Worm (Caenorhabditis elegans) whole organism, L2 larva: ENCODE data around the gene lin-14.

Experiments used
- C34F6.9 ChIP-seq: fragments of 150-350 bp; optimal IDR thresholded peaks from 2 replicates; lab custom pipeline; 2014; ENCODE audit warnings: missing biosample characterization, missing genetic modification characterization
- F13H6.1 ChIP-seq: sonication (generic microtip); optimal IDR thresholded peaks from 2 replicates; lab custom pipeline; 2016; ENCODE audit warnings: missing genetic modification characterization, missing compliant biosample characterization
- R02D3.7 ChIP-seq: fragments of 150-350 bp; optimal IDR thresholded peaks from 2 replicates; lab custom pipeline; 2014; ENCODE audit warnings: missing biosample characterization, missing genetic modification characterization
- Y55F3AM.14 ChIP-seq: fragments of 200-800 bp; sonication (Bioruptor generic); optimal IDR thresholded peaks from 2 replicates; lab custom pipeline; 2018; ENCODE audit warnings: mild to moderate bottlenecking, missing genetic modification characterization, missing compliant biosample characterization
- ZK546.5 ChIP-seq: sonication (generic microtip); optimal IDR thresholded peaks from 2 replicates; lab custom pipeline; 2017; ENCODE audit warnings: missing biosample characterization, missing genetic modification characterization
- alr-1 ChIP-seq: fragments of 150-350 bp; optimal IDR thresholded peaks from 2 replicates; lab custom pipeline; 2014; ENCODE audit warnings: missing biosample characterization, missing genetic modification characterization
- aly-2 ChIP-seq: fragments of 150-350 bp; optimal IDR thresholded peaks from 2 replicates; lab custom pipeline; 2014; ENCODE audit warnings: missing biosample characterization, missing genetic modification characterization
- ama-1 ChIP-seq: fragments of 150-350 bp; optimal IDR thresholded peaks from 2 replicates; lab custom pipeline; 2018; ENCODE audit warnings: inconsistent platforms
- blmp-1 ChIP-seq: sonication (generic microtip); optimal IDR thresholded peaks from 2 replicates; lab custom pipeline; 2017; ENCODE audit warnings: missing genetic modification characterization, mild to moderate bottlenecking, missing compliant biosample characterization, antibody characterized with exemption, moderate library complexity; ENCODE audit not compliant: insufficient read depth
- ceh-16 ChIP-seq: fragments of 150-350 bp; optimal IDR thresholded peaks from 2 replicates; lab custom pipeline; 2014; ENCODE audit warnings: missing biosample characterization, missing genetic modification characterization
- ceh-82 ChIP-seq: fragments of 150-350 bp; optimal IDR thresholded peaks from 2 replicates; lab custom pipeline; 2014; ENCODE audit warnings: missing biosample characterization, missing genetic modification characterization
- crh-2 ChIP-seq: sonication (generic microtip); optimal IDR thresholded peaks from 2 replicates; lab custom pipeline; 2017; ENCODE audit warnings: missing biosample characterization, missing genetic modification characterization
- dmd-4 ChIP-seq: sonication (generic microtip); optimal IDR thresholded peaks from 2 replicates; lab custom pipeline; 2017; ENCODE audit warnings: missing biosample characterization, missing genetic modification characterization
- egl-27 ChIP-seq: sonication (generic microtip); optimal IDR thresholded peaks from 3 replicates; lab custom pipeline; 2017; ENCODE audit warnings: missing biosample characterization, missing genetic modification reagents, missing genetic modification characterization
- elt-1 ChIP-seq: fragments of 150-350 bp; optimal IDR thresholded peaks from 2 replicates; lab custom pipeline; 2014; ENCODE audit warnings: missing biosample characterization, missing genetic modification characterization
- elt-3 ChIP-seq: sonication (generic microtip); optimal IDR thresholded peaks from 2 replicates; lab custom pipeline; 2017; ENCODE audit warnings: missing biosample characterization, missing genetic modification characterization
- fos-1 ChIP-seq: fragments of 150-350 bp; optimal IDR thresholded peaks from 2 replicates; lab custom pipeline; 2014; ENCODE audit warnings: missing biosample characterization, missing genetic modification characterization
- gmeb-1 ChIP-seq: fragments of 150-350 bp; optimal IDR thresholded peaks from 2 replicates; lab custom pipeline; 2014; ENCODE audit warnings: missing biosample characterization, missing genetic modification characterization
- lin-11 ChIP-seq: fragments of 150-350 bp; sonication (generic microtip); optimal IDR thresholded peaks from 2 replicates; lab custom pipeline; 2014; ENCODE audit warnings: missing biosample characterization, missing genetic modification characterization, inconsistent platforms, mixed read lengths
- lin-13 ChIP-seq: fragments of 150-350 bp; optimal IDR thresholded peaks from 2 replicates; lab custom pipeline; 2014; ENCODE audit warnings: missing biosample characterization, missing genetic modification reagents, missing genetic modification characterization
- lin-39 ChIP-seq: fragments of 150-350 bp; optimal IDR thresholded peaks from 2 replicates; lab custom pipeline; 2014; ENCODE audit warnings: missing biosample characterization, missing genetic modification reagents, missing genetic modification characterization
- lsy-2 ChIP-seq, 2 experiments: fragments of 150-350 bp in 1 of 2; sonication (generic microtip) in 1 of 2; optimal IDR thresholded peaks; 2 replicates each; lab custom pipeline; 2014 to 2017; ENCODE audit warnings: missing biosample characterization in 2 of 2, missing genetic modification characterization in 2 of 2
- mab-5 ChIP-seq: fragments of 150-350 bp; optimal IDR thresholded peaks from 2 replicates; lab custom pipeline; 2014; ENCODE audit warnings: missing biosample characterization, missing genetic modification characterization
- mbf-1 ChIP-seq: sonication (generic microtip); optimal IDR thresholded peaks from 2 replicates; lab custom pipeline; 2017; ENCODE audit warnings: missing biosample characterization, missing genetic modification characterization
- mdl-1 ChIP-seq, 2 experiments: fragments of 150-350 bp in 1 of 2; sonication (generic microtip) in 1 of 2; optimal IDR thresholded peaks; 2 replicates each; lab custom pipeline; 2017; ENCODE audit warnings: missing biosample characterization in 2 of 2, missing genetic modification characterization in 2 of 2
- nhr-10 ChIP-seq: sonication (generic microtip); optimal IDR thresholded peaks from 2 replicates; lab custom pipeline; 2017; ENCODE audit warnings: missing biosample characterization, missing genetic modification characterization
- nhr-11 ChIP-seq: fragments of 150-350 bp; optimal IDR thresholded peaks from 2 replicates; lab custom pipeline; 2014; ENCODE audit warnings: missing biosample characterization, missing genetic modification characterization
- nhr-12 ChIP-seq: fragments of 150-350 bp; optimal IDR thresholded peaks from 2 replicates; lab custom pipeline; 2014; ENCODE audit warnings: missing biosample characterization, missing genetic modification characterization
- nhr-129 ChIP-seq: fragments of 150-350 bp; optimal IDR thresholded peaks from 2 replicates; lab custom pipeline; 2014; ENCODE audit warnings: missing biosample characterization, missing genetic modification characterization
- nhr-21 ChIP-seq: fragments of 150-350 bp; optimal IDR thresholded peaks from 2 replicates; lab custom pipeline; 2014; ENCODE audit warnings: missing biosample characterization, missing genetic modification characterization
- nhr-23 ChIP-seq: fragments of 150-350 bp; optimal IDR thresholded peaks from 2 replicates; lab custom pipeline; 2014; ENCODE audit warnings: missing biosample characterization, missing genetic modification reagents, missing genetic modification characterization
- nhr-237 ChIP-seq: fragments of 150-350 bp; optimal IDR thresholded peaks from 2 replicates; lab custom pipeline; 2014; ENCODE audit warnings: missing biosample characterization, missing genetic modification characterization
- nhr-25 ChIP-seq: fragments of 150-350 bp; sonication (generic microtip); optimal IDR thresholded peaks from 3 replicates; lab custom pipeline; 2014; ENCODE audit warnings: missing biosample characterization, missing genetic modification characterization
- nhr-6 ChIP-seq: fragments of 150-350 bp; optimal IDR thresholded peaks from 2 replicates; lab custom pipeline; 2014; ENCODE audit warnings: missing biosample characterization, missing genetic modification characterization
- nhr-77 ChIP-seq: fragments of 150-350 bp; optimal IDR thresholded peaks from 2 replicates; lab custom pipeline; 2014; ENCODE audit warnings: missing biosample characterization, missing genetic modification characterization
- peb-1 ChIP-seq: fragments of 150-350 bp; optimal IDR thresholded peaks from 2 replicates; lab custom pipeline; 2014; ENCODE audit warnings: missing biosample characterization, missing genetic modification characterization
- sem-4 ChIP-seq: fragments of 150-350 bp; optimal IDR thresholded peaks from 2 replicates; lab custom pipeline; 2014; ENCODE audit warnings: missing biosample characterization, missing genetic modification reagents, missing genetic modification characterization
- skn-1 ChIP-seq: sonication (generic microtip); optimal IDR thresholded peaks from 2 replicates; lab custom pipeline; 2017; ENCODE audit warnings: missing biosample characterization, missing genetic modification characterization
- sma-3 ChIP-seq: sonication (generic microtip); optimal IDR thresholded peaks from 2 replicates; lab custom pipeline; 2016; ENCODE audit warnings: missing genetic modification reagents, missing genetic modification characterization, missing compliant biosample characterization
- sma-9 ChIP-seq, 2 experiments: fragments of 150-350 bp in 1 of 2; sonication (generic microtip) in 1 of 2; optimal IDR thresholded peaks; 2 replicates each; lab custom pipeline; 2014 to 2016; ENCODE audit warnings: missing genetic modification characterization in 2 of 2, mild to moderate bottlenecking in 1 of 2, missing biosample characterization in 1 of 2, missing compliant biosample characterization in 1 of 2, missing genetic modification reagents in 1 of 2, moderate library complexity in 1 of 2
- snpc-4 ChIP-seq: fragments of 150-350 bp; optimal IDR thresholded peaks from 2 replicates; lab custom pipeline; 2014; ENCODE audit warnings: missing biosample characterization, missing genetic modification characterization
- unc-39 ChIP-seq: fragments of 150-350 bp; optimal IDR thresholded peaks from 2 replicates; lab custom pipeline; 2014; ENCODE audit warnings: missing biosample characterization, missing genetic modification characterization
- unc-55 ChIP-seq: fragments of 150-350 bp; sonication (generic microtip); optimal IDR thresholded peaks from 3 replicates; lab custom pipeline; 2014; ENCODE audit warnings: missing biosample characterization, missing genetic modification reagents, missing genetic modification characterization
- unc-62 ChIP-seq: fragments of 150-350 bp; optimal IDR thresholded peaks from 2 replicates; lab custom pipeline; 2014; ENCODE audit warnings: missing biosample characterization, missing genetic modification reagents, missing genetic modification characterization
- zag-1 ChIP-seq: fragments of 150-350 bp; optimal IDR thresholded peaks from 2 replicates; lab custom pipeline; 2014; ENCODE audit warnings: missing biosample characterization, missing genetic modification characterization
- ztf-1 ChIP-seq: fragments of 200-800 bp; sonication (Bioruptor generic); conservative IDR thresholded peaks from 2 replicates; pipeline ENCODE4 v1.3.6; 2022; ENCODE audit warnings: missing genetic modification characterization, missing compliant biosample characterization
- ztf-11 ChIP-seq: sonication (generic microtip); optimal IDR thresholded peaks from 2 replicates; lab custom pipeline; 2017; ENCODE audit warnings: missing biosample characterization, missing genetic modification characterization
- ztf-4 ChIP-seq: fragments of 150-350 bp; optimal IDR thresholded peaks from 2 replicates; lab custom pipeline; 2014; ENCODE audit warnings: missing biosample characterization, missing genetic modification characterization

Gene lin-14

ce11 chrX:11471409-11471808, 6.0 kb downstream of the lin-14 start:
- no peak for TF ChIP-seq ZK546.5 (tag; lab: Kevin White, UChicago)
- TF ChIP-seq sma-9 (GFP tag; optimal IDR thresholded peaks at IDR 0.05; lab: Kevin White, UChicago), result peak; percentile 35
- no peak for TF ChIP-seq sma-9 (tag; optimal IDR thresholded peaks at IDR 0.05; lab: Kevin White, UChicago)
- peak; percentile 63 for TF ChIP-seq sma-3 (GFP tag; lab: Kevin White, UChicago)
- TF ChIP-seq mdl-1 (tag; optimal IDR thresholded peaks at IDR 0.05; lab: Kevin White, UChicago), result no peak

- peak; percentile 86 for TF ChIP-seq ztf-4 (tag; lab: Kevin White, UChicago)
- no peak for TF ChIP-seq elt-1 (tag; lab: Kevin White, UChicago)
- TF ChIP-seq nhr-12 (tag; lab: Kevin White, UChicago), result no peak
- TF ChIP-seq nhr-11 (tag; lab: Kevin White, UChicago), result no peak
- TF ChIP-seq elt-3 (tag; lab: Kevin White, UChicago), result no peak
- TF ChIP-seq unc-55 (GFP tag; lab: Kevin White, UChicago), result peak; percentile 9
- TF ChIP-seq nhr-25 (tag; lab: Kevin White, UChicago), result peak; percentile 63
- peak; percentile 84 for TF ChIP-seq nhr-129 (tag; lab: Kevin White, UChicago)
- TF ChIP-seq R02D3.7, result no peak
- TF ChIP-seq dmd-4, result no peak
- TF ChIP-seq nhr-237 (tag; lab: Kevin White, UChicago), result no peak
- no peak for TF ChIP-seq nhr-10 (tag; lab: Kevin White, UChicago)
- TF ChIP-seq ztf-1 (GFP tag; lab: Robert Waterston, UW), result no peak
- TF ChIP-seq lin-39 (tag; lab: Kevin White, UChicago), result no peak
- TF ChIP-seq aly-2, result no peak
- peak; percentile 34 for TF ChIP-seq nhr-21 (tag; lab: Kevin White, UChicago)
- peak; percentile 82 for TF ChIP-seq C34F6.9
- TF ChIP-seq ceh-16 (tag; lab: Kevin White, UChicago), result no peak
- peak; percentile 77 for TF ChIP-seq crh-2 (tag; lab: Kevin White, UChicago)
- TF ChIP-seq skn-1, result no peak
- peak; percentile 62 for TF ChIP-seq fos-1
- TF ChIP-seq peb-1, result no peak
- TF ChIP-seq ceh-82 (tag; lab: Kevin White, UChicago), result no peak
- peak; percentile 73 for TF ChIP-seq lin-11 (tag; lab: Kevin White, UChicago)
- peak; percentile 72 to 82 for TF ChIP-seq mdl-1 (tag; optimal IDR thresholded peaks at IDR 0.05; lab: Kevin White, UChicago)
- no peak for TF ChIP-seq ztf-11 (tag; lab: Kevin White, UChicago)
- no peak for TF ChIP-seq ZK546.5 (tag; lab: Kevin White, UChicago)
- peak; percentile 87 for TF ChIP-seq F13H6.1 (tag; lab: Kevin White, UChicago)
- TF ChIP-seq lsy-2 (tag; optimal IDR thresholded peaks at IDR 0.05; lab: Kevin White, UChicago), result peak in 1 of 2 experiments; percentile 77
- TF ChIP-seq alr-1 (tag; lab: Kevin White, UChicago), result no peak
- TF ChIP-seq sma-3 (GFP tag; lab: Kevin White, UChicago), result peak; percentile 13
- TF ChIP-seq ama-1 (lab: Kevin White, UChicago), result peak; percentile 56
- TF ChIP-seq zag-1 (tag; lab: Kevin White, UChicago), result peak; percentile 33
- TF ChIP-seq lin-13, result peak; percentile 31
- TF ChIP-seq Y55F3AM.14 (GFP tag; lab: Kevin White, UChicago), result peak; percentile 80
- no peak for TF ChIP-seq nhr-77 (tag; lab: Kevin White, UChicago)
- TF ChIP-seq blmp-1, result peak; percentile 49
- no peak for TF ChIP-seq unc-62 (GFP tag; lab: Kevin White, UChicago)
- peak; percentile 17 for TF ChIP-seq snpc-4 (tag; lab: Kevin White, UChicago)
- TF ChIP-seq unc-39, result no peak
- no peak for TF ChIP-seq mbf-1
- no peak for TF ChIP-seq gmeb-1 (tag; lab: Kevin White, UChicago)
- no peak for TF ChIP-seq nhr-23
- TF ChIP-seq sem-4 (tag; lab: Kevin White, UChicago), result peak; percentile 72
- no peak for TF ChIP-seq mab-5 (tag; lab: Kevin White, UChicago)
- peak; percentile 85 for TF ChIP-seq sma-9 (GFP tag; optimal IDR thresholded peaks at IDR 0.05; lab: Kevin White, UChicago)
- TF ChIP-seq sma-9 (tag; optimal IDR thresholded peaks at IDR 0.05; lab: Kevin White, UChicago), result no peak
- TF ChIP-seq egl-27 (tag; lab: Kevin White, UChicago), result peak; percentile 19
- peak; percentile 79 for TF ChIP-seq nhr-6 (tag; lab: Kevin White, UChicago)
These were observed 6.5 kb downstream of the lin-14 start for ce11 chrX:11471893-11472292.
